Worm (Caenorhabditis elegans): ENCODE data around the gene R10H10.4.

R10H10.4 gene

ce11 chrIV:10382894-10383293 is 11.9 kb downstream of the R10H10.4 start:
- TF ChIP-seq hlh-6 (tag; optimal IDR thresholded peaks at IDR 0.05) = no peak
- no peak for TF ChIP-seq Y22D7AL.16 (tag; optimal IDR thresholded peaks at IDR 0.05)
- TF ChIP-seq ceh-22 (tag; optimal IDR thresholded peaks at IDR 0.05) = no peak
- no peak for TF ChIP-seq ahr-1 (tag; optimal IDR thresholded peaks at IDR 0.05)
- no peak for TF ChIP-seq pros-1 (tag; optimal IDR thresholded peaks at IDR 0.05)
- TF ChIP-seq ceh-19 (GFP tag; optimal IDR thresholded peaks at IDR 0.05) = no peak
- no peak for TF ChIP-seq syd-9 (tag; optimal IDR thresholded peaks at IDR 0.05)
- no peak for TF ChIP-seq elt-4 (tag; optimal IDR thresholded peaks at IDR 0.05)
- no peak for TF ChIP-seq ceh-9 (tag; optimal IDR thresholded peaks at IDR 0.05)
- TF ChIP-seq dve-1 (tag; optimal IDR thresholded peaks at IDR 0.05) = no peak
- TF ChIP-seq tbx-2 (tag; optimal IDR thresholded peaks at IDR 0.05) = no peak
- no peak for TF ChIP-seq pha-4 (tag; optimal IDR thresholded peaks at IDR 0.05)
- no peak for TF ChIP-seq pag-3 (tag; optimal IDR thresholded peaks at IDR 0.05; ENCODE audit: borderline replicate concordance)
- no peak for TF ChIP-seq C08G9.2 (tag; optimal IDR thresholded peaks at IDR 0.05)
- TF ChIP-seq rnt-1 (tag; optimal IDR thresholded peaks at IDR 0.05) = no peak
- TF ChIP-seq odd-2 (tag; optimal IDR thresholded peaks at IDR 0.05) = no peak

ce11 chrIV:10381035-10381434 is 13.7 kb downstream of the R10H10.4 start:
- TF ChIP-seq fkh-10 (GFP tag; optimal IDR thresholded peaks at IDR 0.05) = no peak
- no peak for TF ChIP-seq ceh-14 (tag; optimal IDR thresholded peaks at IDR 0.05)
- TF ChIP-seq ceh-24 (tag; optimal IDR thresholded peaks at IDR 0.05) = no peak
- no peak for TF ChIP-seq hlh-6 (tag; optimal IDR thresholded peaks at IDR 0.05)
- no peak for TF ChIP-seq ttx-3 (tag; optimal IDR thresholded peaks at IDR 0.05)
- no peak for TF ChIP-seq ets-4 (tag; optimal IDR thresholded peaks at IDR 0.05)
- TF ChIP-seq nfya-1 (tag; optimal IDR thresholded peaks at IDR 0.05) = no peak
- no peak for TF ChIP-seq madf-2 (tag; optimal IDR thresholded peaks at IDR 0.05)
- no peak for TF ChIP-seq ama-1 (optimal IDR thresholded peaks at IDR 0.05)
- no peak for TF ChIP-seq ceh-22 (tag; optimal IDR thresholded peaks at IDR 0.05)
- no peak for TF ChIP-seq ceh-2 (tag; optimal IDR thresholded peaks at IDR 0.05)
- no peak for TF ChIP-seq sox-2 (GFP tag; IDR thresholded peaks at IDR 0.05)
- TF ChIP-seq pax-1 (tag; optimal IDR thresholded peaks at IDR 0.05) = no peak

- TF ChIP-seq nhr-232 (tag; optimal IDR thresholded peaks at IDR 0.05) (no peak), zip-5 (tag; optimal IDR thresholded peaks at IDR 0.05) (no peak), ceh-2 (tag; optimal IDR thresholded peaks at IDR 0.05) (peak; percentile 2), ama-1 (optimal IDR thresholded peaks at IDR 0.05) (no peak), ztf-16 (tag; optimal IDR thresholded peaks at IDR 0.05) (no peak), ceh-24 (tag; optimal IDR thresholded peaks at IDR 0.05) (no peak), tbx-7 (tag; optimal IDR thresholded peaks at IDR 0.05) (no peak), ceh-22 (tag; optimal IDR thresholded peaks at IDR 0.05) (no peak), pha-2 (tag; optimal IDR thresholded peaks at IDR 0.05) (no peak), npax-4 (tag; optimal IDR thresholded peaks at IDR 0.05) (no peak), odd-2 (tag; optimal IDR thresholded peaks at IDR 0.05) (no peak), ceh-34 (tag; optimal IDR thresholded peaks at IDR 0.05) (peak; percentile 80), madf-2 (tag; optimal IDR thresholded peaks at IDR 0.05) (no peak), nfya-1 (tag; optimal IDR thresholded peaks at IDR 0.05) (peak; percentile 48), rnt-1 (tag; optimal IDR thresholded peaks at IDR 0.05) (peak; percentile 71), ceh-30 (tag; optimal IDR thresholded peaks at IDR 0.05) (no peak), pat-9 (tag; optimal IDR thresholded peaks at IDR 0.05) (no peak), pax-1 (tag; optimal IDR thresholded peaks at IDR 0.05) (no peak), unc-42 (tag; optimal IDR thresholded peaks at IDR 0.05) (peak; percentile 41), ceh-6 (GFP tag; optimal IDR thresholded peaks at IDR 0.05) (no peak), ceh-31 (tag; optimal IDR thresholded peaks at IDR 0.05) (peak; percentile 57), che-1 (tag; optimal IDR thresholded peaks at IDR 0.05) (no peak), hlh-30 (tag; optimal IDR thresholded peaks at IDR 0.05; ENCODE audit: insufficient read depth) (peak; percentile 98), unc-55 (GFP tag; optimal IDR thresholded peaks at IDR 0.05) (peak; percentile 49), elt-2 (tag; optimal IDR thresholded peaks at IDR 0.05) (peak; percentile 7), ceh-48 (tag; optimal IDR thresholded peaks at IDR 0.05) (peak; percentile 93), nhr-11 (tag; optimal IDR thresholded peaks at IDR 0.05) (no peak), ets-4 (tag; optimal IDR thresholded peaks at IDR 0.05) (peak; percentile 4), T23F11.4 (GFP tag; optimal IDR thresholded peaks at IDR 0.05) (no peak), ceh-45 (GFP tag; IDR thresholded peaks at IDR 0.05) (no peak), ref-2 (tag; optimal IDR thresholded peaks at IDR 0.05) (peak; percentile 39), tbx-2 (tag; optimal IDR thresholded peaks at IDR 0.05) (peak; percentile 24)
These were observed 14.1 kb downstream of the R10H10.4 start for ce11 chrIV:10380626-10381025.
